Worm (Caenorhabditis elegans): ENCODE data around the gene acr-3.

- TF ChIP-seq elt-3 (tag; optimal IDR thresholded peaks at IDR 0.05), result no peak
- TF ChIP-seq elt-1 (tag; optimal IDR thresholded peaks at IDR 0.05; ENCODE audit: borderline replicate concordance, insufficient read depth), result no peak
- no peak for TF ChIP-seq blmp-1 (tag; optimal IDR thresholded peaks at IDR 0.05)
- TF ChIP-seq mab-5 (tag; optimal IDR thresholded peaks at IDR 0.05), result no peak
- TF ChIP-seq ces-1 (GFP tag; optimal IDR thresholded peaks at IDR 0.05), result peak; percentile 37
- TF ChIP-seq unc-62 (GFP tag; optimal IDR thresholded peaks at IDR 0.05), result no peak
- no peak for TF ChIP-seq flh-1 (GFP tag; optimal IDR thresholded peaks at IDR 0.05)
- no peak for TF ChIP-seq ceh-83 (GFP tag; optimal IDR thresholded peaks at IDR 0.05)
- no peak for TF ChIP-seq unc-120 (tag; optimal IDR thresholded peaks at IDR 0.05; ENCODE audit: poor library complexity, severe bottlenecking)
- no peak for TF ChIP-seq bed-3 (GFP tag; optimal IDR thresholded peaks at IDR 0.05)
- no peak for TF ChIP-seq pha-4 (tag; optimal IDR thresholded peaks at IDR 0.05)
Observed at ce11 chrX:6687756-6688155, 21.6 kb upstream of the acr-3 start.
